Fruit fly (Drosophila melanogaster) whole organism, larva: ENCODE results near the gene Eig71Ed.

ENCODE experiments used
- noc ChIP-seq: fragments of 200-800 bp; sonication (Bioruptor generic); optimal IDR thresholded peaks from 3 replicates; lab custom pipeline; 2019; ENCODE audit warnings: missing biosample characterization, mild to moderate bottlenecking, missing genetic modification characterization, moderate library complexity

The Eig71Ed gene

dm6 chr3L:15692794-15693532, 40.6 kb downstream of the Eig71Ed start:
- TF ChIP-seq noc (tag; lab: Kevin White, UChicago) = no peak

dm6 chr3L:15694406-15694805, 42.1 kb downstream of the Eig71Ed start:
- TF ChIP-seq noc (tag; lab: Kevin White, UChicago) = peak; percentile 2

dm6 chr3L:15695195-15695594, 42.9 kb downstream of the Eig71Ed start:
- no peak for TF ChIP-seq noc (tag; lab: Kevin White, UChicago)

- no peak for TF ChIP-seq noc (tag; lab: Kevin White, UChicago)
Measured at dm6 chr3L:15697916-15698315, 45.6 kb downstream of the Eig71Ed start.

dm6 chr3L:15699626-15700337, 47.4 kb downstream of the Eig71Ed start, which contains the start of gene comm2:
comm2 (minus strand) TSS chr3L:15699850.
- no peak for TF ChIP-seq noc (tag; lab: Kevin White, UChicago)

- no peak for TF ChIP-seq noc (tag; lab: Kevin White, UChicago)
Measured at dm6 chr3L:15700338-15700966, 48.1 kb downstream of the Eig71Ed start.

dm6 chr3L:15702191-15702590, 49.9 kb downstream of the Eig71Ed start:
- TF ChIP-seq noc (tag; lab: Kevin White, UChicago) = no peak
